Worm (Caenorhabditis elegans): ENCODE data around the gene F20H11.1.
A peak's percentile ranks its signal among the peaks of the same experiment; 100 is the strongest.

F20H11.1 gene

ce11 chrIII:6581585-6581984 is 10.4 kb downstream of the F20H11.1 start, which contains the start of gene acr-21:
acr-21 (plus strand) TSS chrIII:6581885.
- TF ChIP-seq fkh-10 (GFP tag; optimal IDR thresholded peaks at IDR 0.05) (peak; percentile 3), vab-7 (GFP tag; IDR thresholded peaks at IDR 0.05) (no peak), lir-3 (tag; optimal IDR thresholded peaks at IDR 0.05) (no peak)

ce11 chrIII:6579398-6579797 is 12.6 kb downstream of the F20H11.1 start, which contains the start of gene F27B3.8:
F27B3.8 (plus strand) TSS chrIII:6579698.
- TF ChIP-seq mes-2 (tag; optimal IDR thresholded peaks at IDR 0.05; ENCODE audit: poor library complexity, severe bottlenecking) (no peak), tag-97 (GFP tag; IDR thresholded peaks at IDR 0.05) (no peak), ztf-7 (tag; optimal IDR thresholded peaks at IDR 0.05) (no peak), aha-1 (tag) (no peak), nhr-11 (tag; optimal IDR thresholded peaks at IDR 0.05) (no peak), nhr-10 (tag; optimal IDR thresholded peaks at IDR 0.05) (no peak), dpl-1 (GFP tag; optimal IDR thresholded peaks at IDR 0.05) (no peak), lin-39 (tag; optimal IDR thresholded peaks at IDR 0.05) (no peak), set-16 (GFP tag; IDR thresholded peaks at IDR 0.05) (no peak), hmg-1.1 (GFP tag; IDR thresholded peaks at IDR 0.05) (no peak), Y48G9A.11 (GFP tag; IDR thresholded peaks at IDR 0.05) (no peak), lsy-2 (tag; optimal IDR thresholded peaks at IDR 0.05) (no peak), fos-1 (tag; optimal IDR thresholded peaks at IDR 0.05) (no peak), daf-12 (tag; optimal IDR thresholded peaks at IDR 0.05) (no peak)

DNA sequence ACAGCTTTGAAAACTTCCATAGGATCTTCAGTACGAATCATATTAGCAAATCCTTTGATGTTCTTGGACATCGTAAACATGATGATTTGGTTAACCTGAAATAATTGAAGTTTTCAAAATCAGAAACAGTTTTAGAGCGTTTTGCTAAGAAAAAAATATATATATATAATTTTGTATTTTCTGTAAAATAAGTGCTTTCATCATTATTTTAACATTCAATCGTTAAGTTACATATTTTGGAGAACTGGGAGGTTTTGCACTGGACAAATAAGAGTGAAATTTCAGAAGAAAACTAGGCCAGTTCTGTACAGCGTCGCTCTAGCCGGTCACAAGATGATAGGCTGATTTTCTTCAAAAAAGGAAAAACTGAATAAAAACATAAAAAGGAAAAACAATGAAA is 13.5 kb downstream of the F20H11.1 start, which contains the start of gene F27B3.6:
TSS of gene F27B3.6 (minus strand) at position 101 of the 400 bp plus-strand sequence.
- TF ChIP-seq lin-38 (GFP tag; IDR thresholded peaks at IDR 0.05) (no peak), dmd-9 (GFP tag; IDR thresholded peaks at IDR 0.05) (no peak), dmd-8 (GFP tag; IDR thresholded peaks at IDR 0.05) (no peak), daf-12 (tag; optimal IDR thresholded peaks at IDR 0.05) (no peak), nhr-48 (tag; optimal IDR thresholded peaks at IDR 0.05) (no peak), nhr-41 (GFP tag; IDR thresholded peaks at IDR 0.05) (no peak), duxl-1 (tag; optimal IDR thresholded peaks at IDR 0.05; ENCODE audit: poor library complexity) (no peak), F49E8.2 (tag; optimal IDR thresholded peaks at IDR 0.05; ENCODE audit: borderline replicate concordance) (no peak), spr-3 (GFP tag; optimal IDR thresholded peaks at IDR 0.05) (no peak), hlh-30 (tag; optimal IDR thresholded peaks at IDR 0.05; ENCODE audit: insufficient read depth) (no peak), madf-5 (GFP tag; IDR thresholded peaks at IDR 0.05) (no peak), ceh-62 (tag; optimal IDR thresholded peaks at IDR 0.05) (no peak), F10B5.3 (tag; optimal IDR thresholded peaks at IDR 0.05) (no peak), sdz-12 (GFP tag; optimal IDR thresholded peaks at IDR 0.05) (no peak), ztf-11 (tag; optimal IDR thresholded peaks at IDR 0.05) (no peak), ctbp-1 (GFP tag; IDR thresholded peaks at IDR 0.05) (no peak), mxl-2 (GFP tag; conservative IDR thresholded peaks at IDR 0.05) (no peak)

DNA sequence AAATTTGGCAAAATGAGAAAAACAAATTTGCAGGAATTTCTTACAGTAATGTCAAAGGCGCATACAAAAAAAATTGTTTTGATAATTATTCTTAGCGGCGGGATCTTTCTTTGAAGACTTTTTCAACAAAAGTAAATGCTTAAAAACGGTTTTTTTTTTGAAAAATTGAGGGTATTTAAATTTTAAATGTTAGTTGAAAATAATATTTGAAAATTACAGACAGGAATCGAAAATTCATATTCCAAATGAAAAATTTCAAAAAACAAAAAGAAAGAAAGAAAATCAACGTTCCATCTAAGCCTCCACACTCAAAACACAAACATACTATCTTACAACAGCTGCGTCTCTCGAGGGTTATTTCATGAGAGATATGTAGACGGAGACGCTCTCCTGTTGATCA is 14.8 kb downstream of the F20H11.1 start:
- no peak for TF ChIP-seq hif-1 (tag; optimal IDR thresholded peaks at IDR 0.05)
- TF ChIP-seq unc-62 (GFP tag; optimal IDR thresholded peaks at IDR 0.05 in 1 of 2) = peak in 1 of 2 experiments; percentile 55
- no peak for TF ChIP-seq unc-62 (tag; optimal IDR thresholded peaks at IDR 0.05)

- TF ChIP-seq nhr-6 (tag; optimal IDR thresholded peaks at IDR 0.05) = no peak
- TF ChIP-seq nhr-48 (tag; optimal IDR thresholded peaks at IDR 0.05) = no peak
- no peak for TF ChIP-seq saeg-2 (GFP tag; IDR thresholded peaks at IDR 0.05)
- no peak for TF ChIP-seq F26F4.8 (GFP tag; conservative IDR thresholded peaks at IDR 0.05)
- TF ChIP-seq nhr-237 (tag; optimal IDR thresholded peaks at IDR 0.05) = no peak
- no peak for TF ChIP-seq ctbp-1 (GFP tag; IDR thresholded peaks at IDR 0.05)
- no peak for TF ChIP-seq ama-1 (optimal IDR thresholded peaks at IDR 0.05)
- no peak for TF ChIP-seq zip-2 (tag; optimal IDR thresholded peaks at IDR 0.05)
- no peak for TF ChIP-seq unc-62 (GFP tag; optimal IDR thresholded peaks at IDR 0.05 in 1 of 2)
- TF ChIP-seq unc-62 (tag; optimal IDR thresholded peaks at IDR 0.05) = no peak
- no peak for TF ChIP-seq nhr-25 (tag; optimal IDR thresholded peaks at IDR 0.05; ENCODE audit: borderline replicate concordance, insufficient read depth)
- no peak for TF ChIP-seq vab-7 (GFP tag; IDR thresholded peaks at IDR 0.05)
- TF ChIP-seq nhr-28 (tag; optimal IDR thresholded peaks at IDR 0.05) = no peak
- no peak for TF ChIP-seq nhr-102 (tag; optimal IDR thresholded peaks at IDR 0.05)
- TF ChIP-seq ceh-20 (GFP tag; IDR thresholded peaks at IDR 0.05) = no peak
- no peak for TF ChIP-seq lir-3 (tag; optimal IDR thresholded peaks at IDR 0.05)
Measured at ce11 chrIII:6558487-6558886, 33.5 kb downstream of the F20H11.1 start, which contains the start of gene C09E7.8. C09E7.8 (minus strand) TSS chrIII:6558587.
